Worm (Caenorhabditis elegans): ENCODE results near the gene pgp-1.

pgp-1 gene

ce11 chrIV:12544624-12545023 lies 54.3 kb downstream of the pgp-1 start:
- no peak for TF ChIP-seq dpl-1 (GFP tag; optimal IDR thresholded peaks at IDR 0.05)

- TF ChIP-seq tlp-1 (tag; optimal IDR thresholded peaks at IDR 0.05) (no peak), ces-1 (GFP tag; optimal IDR thresholded peaks at IDR 0.05) (no peak), nhr-19 (GFP tag; conservative IDR thresholded peaks at IDR 0.05) (no peak), sptf-1 (tag; optimal IDR thresholded peaks at IDR 0.05) (no peak), pag-3 (tag; optimal IDR thresholded peaks at IDR 0.05; ENCODE audit: borderline replicate concordance, insufficient read depth) (no peak), sox-4 (tag; optimal IDR thresholded peaks at IDR 0.05) (no peak), nhr-237 (tag; optimal IDR thresholded peaks at IDR 0.05) (no peak), swsn-7 (tag; optimal IDR thresholded peaks at IDR 0.05) (no peak), ceh-8 (GFP tag; optimal IDR thresholded peaks at IDR 0.05) (no peak), ceh-90 (tag; optimal IDR thresholded peaks at IDR 0.05) (no peak), lin-35 (GFP tag; optimal IDR thresholded peaks at IDR 0.05) (no peak), nhr-20 (tag; optimal IDR thresholded peaks at IDR 0.05) (no peak), hlh-17 (GFP tag; optimal IDR thresholded peaks at IDR 0.05; ENCODE audit: borderline replicate concordance) (no peak), nhr-47 (tag; optimal IDR thresholded peaks at IDR 0.05) (no peak), nhr-11 (tag; optimal IDR thresholded peaks at IDR 0.05) (no peak), tbx-2 (tag; optimal IDR thresholded peaks at IDR 0.05) (no peak), C16A3.4 (tag; optimal IDR thresholded peaks at IDR 0.05) (no peak), lin-14 (GFP tag; optimal IDR thresholded peaks at IDR 0.05) (no peak)
Observed at ce11 chrIV:12542011-12542410, 57.0 kb downstream of the pgp-1 start, which contains the start of gene ham-1. TSS of gene ham-1 (plus strand) at chrIV:12542183.
